Fruit fly (Drosophila melanogaster): ENCODE measurements around the gene Cpr35B.
A peak's percentile ranks its signal among the peaks of the same experiment; 100 is the strongest.

- TF ChIP-seq sr (GFP tag; IDR thresholded peaks at IDR 0.05): peak; percentile 77
- no peak for TF ChIP-seq eve (GFP tag; optimal IDR thresholded peaks at IDR 0.05)
- TF ChIP-seq CG16779 (GFP tag; IDR thresholded peaks at IDR 0.05): no peak
- no peak for TF ChIP-seq slou (GFP tag; optimal IDR thresholded peaks at IDR 0.05)
- TF ChIP-seq Hsf (GFP tag; optimal IDR thresholded peaks at IDR 0.05): no peak
- no peak for TF ChIP-seq sim (GFP tag; IDR thresholded peaks at IDR 0.05)
Observed at dm6 chr2L:14444834-14445233, 19.8 kb upstream of the Cpr35B start.

All from whole organism, embryonic.